Fruit fly (Drosophila melanogaster) whole organism, prepupa: ENCODE data around the gene Ripalpha.

Experiments
- Blimp-1 ChIP-seq: fragments of 200-800 bp; sonication (Bioruptor generic); optimal IDR thresholded peaks from 3 replicates; lab custom pipeline; 2017; ENCODE audit warnings: missing biosample characterization, missing genetic modification characterization, mild to moderate bottlenecking, moderate library complexity, missing genetic modification reagents
- CG11294 ChIP-seq: fragments of 200-800 bp; sonication (Bioruptor generic); IDR thresholded peaks from 2 replicates; pipeline ENCODE4 v1.3.6; 2022; ENCODE audit warnings: missing biosample characterization, missing genetic modification characterization
- CG11762 ChIP-seq: fragments of 200-800 bp; sonication (Bioruptor generic); optimal IDR thresholded peaks from 3 replicates; lab custom pipeline; 2016; ENCODE audit warnings: missing biosample characterization, missing genetic modification characterization; ENCODE audit not compliant: insufficient read depth
- CG11902 ChIP-seq: fragments of 200-800 bp; sonication (Bioruptor generic); optimal IDR thresholded peaks from 3 replicates; lab custom pipeline; 2016; ENCODE audit warnings: missing biosample characterization, missing genetic modification characterization
- CG15336 ChIP-seq: fragments of 200-800 bp; sonication (Bioruptor generic); IDR thresholded peaks from 2 replicates; pipeline ENCODE4 v1.3.6; 2022; ENCODE audit warnings: missing biosample characterization, missing genetic modification characterization
- CG1621 ChIP-seq: fragments of 200-800 bp; sonication (Bioruptor generic); optimal IDR thresholded peaks from 3 replicates; lab custom pipeline; 2018; ENCODE audit warnings: missing biosample characterization, mild to moderate bottlenecking, missing genetic modification characterization
- CG3032 ChIP-seq: fragments of 200-800 bp; optimal IDR thresholded peaks from 2 replicates; lab custom pipeline; 2019; ENCODE audit warnings: missing biosample characterization, mild to moderate bottlenecking, missing genetic modification characterization, moderate library complexity
- CG31627 ChIP-seq: fragments of 200-800 bp; sonication (Bioruptor generic); optimal IDR thresholded peaks from 3 replicates; lab custom pipeline; 2016; ENCODE audit warnings: missing biosample characterization, missing genetic modification characterization
- CG3919 ChIP-seq: fragments of 200-800 bp; sonication (Bioruptor generic); optimal IDR thresholded peaks from 3 replicates; lab custom pipeline; 2016; ENCODE audit warnings: missing biosample characterization, missing genetic modification characterization
- CG4318 ChIP-seq: fragments of 200-800 bp; sonication (Bioruptor generic); optimal IDR thresholded peaks from 3 replicates; lab custom pipeline; 2017; ENCODE audit warnings: missing biosample characterization, mild to moderate bottlenecking, missing genetic modification characterization
- CG6163 ChIP-seq: fragments of 200-800 bp; sonication (Bioruptor generic); IDR thresholded peaks from 3 replicates; pipeline ENCODE4 v1.3.6; 2022; ENCODE audit warnings: missing biosample characterization, missing genetic modification characterization
- CG6276 ChIP-seq: fragments of 200-800 bp; sonication (Bioruptor generic); optimal IDR thresholded peaks from 2 replicates; lab custom pipeline; 2017; ENCODE audit warnings: missing biosample characterization, mild to moderate bottlenecking, missing genetic modification characterization
- CG6792 ChIP-seq: fragments of 200-800 bp; sonication (Bioruptor generic); optimal IDR thresholded peaks from 3 replicates; lab custom pipeline; 2016; ENCODE audit warnings: missing biosample characterization, missing genetic modification characterization
- CG6808 ChIP-seq: fragments of 200-800 bp; sonication (Bioruptor generic); optimal IDR thresholded peaks from 3 replicates; lab custom pipeline; 2017; ENCODE audit warnings: missing biosample characterization, missing genetic modification characterization, mild to moderate bottlenecking, moderate library complexity, missing genetic modification reagents
- CG6854 ChIP-seq: fragments of 200-800 bp; sonication (Bioruptor generic); optimal IDR thresholded peaks from 2 replicates; lab custom pipeline; 2017; ENCODE audit warnings: missing biosample characterization, mild to moderate bottlenecking, missing genetic modification characterization
- CG8119 ChIP-seq: fragments of 200-800 bp; sonication (Bioruptor generic); IDR thresholded peaks from 3 replicates; pipeline ENCODE4 v1.3.6; 2022; ENCODE audit warnings: missing biosample characterization, missing genetic modification characterization
- CG8319 ChIP-seq: fragments of 200-800 bp; sonication (Bioruptor generic); optimal IDR thresholded peaks from 3 replicates; lab custom pipeline; 2016; ENCODE audit warnings: missing biosample characterization, missing genetic modification characterization
- CG8632 ChIP-seq: fragments of 200-800 bp; sonication (Bioruptor generic); optimal IDR thresholded peaks from 3 replicates; lab custom pipeline; 2016; ENCODE audit warnings: missing biosample characterization, missing genetic modification characterization
- CG9139 ChIP-seq: fragments of 200-800 bp; sonication (Bioruptor generic); optimal IDR thresholded peaks from 3 replicates; lab custom pipeline; 2017; ENCODE audit warnings: missing biosample characterization, mild to moderate bottlenecking, missing genetic modification characterization
- Eip75B ChIP-seq: fragments of 200-800 bp; sonication (Bioruptor generic); optimal IDR thresholded peaks from 3 replicates; lab custom pipeline; 2016; ENCODE audit warnings: missing biosample characterization, missing genetic modification characterization
- Eip78C ChIP-seq: fragments of 200-800 bp; sonication (Bioruptor generic); peaks from one replicate; lab custom pipeline; 2016; ENCODE audit warnings: missing biosample characterization, missing genetic modification characterization
- Eip93F ChIP-seq: fragments of 200-800 bp; sonication (Bioruptor generic); optimal IDR thresholded peaks from 2 replicates; lab custom pipeline; 2016; ENCODE audit warnings: missing biosample characterization, mild to moderate bottlenecking, missing genetic modification characterization
- Ets21C ChIP-seq: fragments of 200-800 bp; sonication (Bioruptor generic); optimal IDR thresholded peaks from 3 replicates; lab custom pipeline; 2016; ENCODE audit warnings: missing biosample characterization, missing genetic modification characterization
- Ets96B ChIP-seq: fragments of 200-800 bp; optimal IDR thresholded peaks from 2 replicates; lab custom pipeline; 2019; ENCODE audit warnings: missing biosample characterization, mild to moderate bottlenecking, missing genetic modification characterization, moderate library complexity
- Gug ChIP-seq: fragments of 200-800 bp; sonication (Bioruptor generic); IDR thresholded peaks from 2 replicates; pipeline ENCODE4 v1.3.6; 2022; ENCODE audit warnings: missing biosample characterization, missing genetic modification characterization
- Hr38 ChIP-seq: sonication (Bioruptor generic); optimal IDR thresholded peaks from 2 replicates; lab custom pipeline; 2016; ENCODE audit warnings: missing biosample characterization, missing genetic modification characterization
- Hr39 ChIP-seq: fragments of 200-800 bp; sonication (Bioruptor generic); optimal IDR thresholded peaks from 2 replicates; lab custom pipeline; 2016; ENCODE audit warnings: missing biosample characterization, missing genetic modification characterization
- Hr4 ChIP-seq: fragments of 200-800 bp; sonication (Bioruptor generic); optimal IDR thresholded peaks from 3 replicates; lab custom pipeline; 2016; ENCODE audit warnings: missing biosample characterization, missing genetic modification characterization
- Lpt ChIP-seq: fragments of 200-800 bp; sonication (Bioruptor generic); optimal IDR thresholded peaks from 3 replicates; lab custom pipeline; 2016; ENCODE audit warnings: missing biosample characterization, missing genetic modification characterization
- OdsH ChIP-seq: fragments of 200-800 bp; sonication (Bioruptor generic); optimal IDR thresholded peaks from 3 replicates; lab custom pipeline; 2016; ENCODE audit warnings: missing biosample characterization, missing genetic modification characterization
- Sox102F ChIP-seq: fragments of 200-800 bp; sonication (Bioruptor generic); optimal IDR thresholded peaks from 2 replicates; lab custom pipeline; 2016; ENCODE audit warnings: missing biosample characterization, mild to moderate bottlenecking, missing genetic modification characterization
- Sox14 ChIP-seq: fragments of 200-800 bp; sonication (Bioruptor generic); optimal IDR thresholded peaks from 3 replicates; lab custom pipeline; 2016; ENCODE audit warnings: missing biosample characterization, missing genetic modification characterization
- Sox15 ChIP-seq: fragments of 200-800 bp; sonication (Bioruptor generic); optimal IDR thresholded peaks from 3 replicates; lab custom pipeline; 2016; ENCODE audit warnings: missing biosample characterization, missing genetic modification characterization
- acj6 ChIP-seq: fragments of 200-800 bp; sonication (Bioruptor generic); optimal IDR thresholded peaks from 3 replicates; lab custom pipeline; 2016; ENCODE audit warnings: missing biosample characterization, missing genetic modification characterization
- cyc ChIP-seq: fragments of 200-800 bp; sonication (Bioruptor generic); optimal IDR thresholded peaks from 3 replicates; lab custom pipeline; 2016; ENCODE audit warnings: missing biosample characterization, missing genetic modification characterization
- dsx ChIP-seq: fragments of 200-800 bp; optimal IDR thresholded peaks from 3 replicates; lab custom pipeline; 2019; ENCODE audit warnings: missing biosample characterization, mild to moderate bottlenecking, missing genetic modification characterization, moderate library complexity; ENCODE audit not compliant: poor library complexity, severe bottlenecking
- eg ChIP-seq: fragments of 200-800 bp; sonication (Bioruptor generic); IDR thresholded peaks from 3 replicates; pipeline ENCODE4 v1.3.6; 2022; ENCODE audit warnings: missing biosample characterization, missing genetic modification characterization
- esn ChIP-seq: fragments of 200-800 bp; sonication (Bioruptor generic); optimal IDR thresholded peaks from 2 replicates; lab custom pipeline; 2016; ENCODE audit warnings: missing biosample characterization, mild to moderate bottlenecking, missing genetic modification characterization, moderate library complexity
- fd59A ChIP-seq: fragments of 200-800 bp; sonication (Bioruptor generic); optimal IDR thresholded peaks from 2 replicates; lab custom pipeline; 2017; ENCODE audit warnings: missing biosample characterization, mild to moderate bottlenecking, missing genetic modification characterization, missing genetic modification reagents
- fd85E ChIP-seq: fragments of 200-800 bp; sonication (Bioruptor generic); optimal IDR thresholded peaks from 3 replicates; lab custom pipeline; 2016; ENCODE audit warnings: missing biosample characterization, missing genetic modification characterization
- fkh ChIP-seq: fragments of 200-800 bp; sonication (Bioruptor generic); optimal IDR thresholded peaks from 3 replicates; lab custom pipeline; 2017; ENCODE audit warnings: missing biosample characterization, mild to moderate bottlenecking, missing genetic modification characterization, moderate library complexity
- lz ChIP-seq: fragments of 200-800 bp; sonication (Bioruptor generic); optimal IDR thresholded peaks from 3 replicates; lab custom pipeline; 2016; ENCODE audit warnings: missing biosample characterization, missing genetic modification characterization
- net ChIP-seq: fragments of 200-800 bp; sonication (Bioruptor generic); optimal IDR thresholded peaks from 3 replicates; lab custom pipeline; 2016; ENCODE audit warnings: missing biosample characterization, missing genetic modification characterization
- pdm3 ChIP-seq: fragments of 200-800 bp; sonication (Bioruptor generic); optimal IDR thresholded peaks from 3 replicates; lab custom pipeline; 2016; ENCODE audit warnings: missing biosample characterization, missing genetic modification characterization
- salr ChIP-seq, 2 experiments: fragments of 200-800 bp; sonication (Bioruptor generic); optimal IDR thresholded peaks; 3 replicates each; lab custom pipeline; 2016 to 2018; ENCODE audit warnings: missing biosample characterization in 2 of 2, missing genetic modification characterization in 2 of 2, mild to moderate bottlenecking in 1 of 2
- spab ChIP-seq: fragments of 200-800 bp; sonication (Bioruptor generic); optimal IDR thresholded peaks from 2 replicates; lab custom pipeline; 2017; ENCODE audit warnings: missing biosample characterization, mild to moderate bottlenecking, missing genetic modification characterization, missing genetic modification reagents
- ss ChIP-seq, 2 experiments: fragments of 200-800 bp; sonication (Bioruptor generic); optimal IDR thresholded peaks; 2 replicates in 1 of 2; 3 replicates in 1 of 2; lab custom pipeline; 2017 to 2018; ENCODE audit warnings: mild to moderate bottlenecking in 2 of 2, missing biosample characterization in 2 of 2, missing genetic modification characterization in 2 of 2, moderate library complexity in 1 of 2
- topi ChIP-seq: fragments of 200-800 bp; sonication (Bioruptor generic); optimal IDR thresholded peaks from 3 replicates; lab custom pipeline; 2016; ENCODE audit warnings: missing biosample characterization, missing genetic modification characterization
- vri ChIP-seq: fragments of 200-800 bp; sonication (Bioruptor generic); optimal IDR thresholded peaks from 3 replicates; lab custom pipeline; 2016; ENCODE audit warnings: missing biosample characterization, mild to moderate bottlenecking, missing genetic modification characterization

The Ripalpha gene

dm6 chr2L:10231510-10231909, 30.7 kb upstream of the Ripalpha start, which contains the start of gene ova:
ova (minus strand) TSS chr2L:10231692.
- TF ChIP-seq pdm3 (no peak), eg (GFP tag; lab: Robert Waterston, UW) (no peak), Sox102F (no peak), fkh (GFP tag; lab: Kevin White, UChicago) (no peak), Blimp-1 (GFP tag; lab: Kevin White, UChicago) (no peak), CG4318 (no peak)
- TF ChIP-seq, all 60 proteins: peak for 0

DNA sequence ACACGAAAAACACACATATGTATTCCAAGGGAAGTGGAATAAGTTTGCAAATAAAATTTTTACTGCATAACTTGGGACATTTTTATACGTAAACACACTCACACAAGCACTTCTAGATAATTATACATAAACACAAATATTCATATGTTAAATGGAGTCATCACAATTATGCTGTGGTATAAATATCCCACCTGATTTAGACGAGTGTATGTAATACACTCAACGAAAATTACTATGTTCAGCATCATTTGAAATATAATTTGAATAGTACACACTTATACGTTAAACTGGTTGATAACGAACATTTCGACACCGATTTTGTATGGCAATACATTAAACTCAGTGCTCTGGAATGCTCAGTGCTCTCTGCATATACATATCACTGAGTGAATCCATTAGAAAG, 30.3 kb upstream of the Ripalpha start:
- TF ChIP-seq Hr39 (no peak), CG15336 (GFP tag; lab: Robert Waterston, UW) (peak; percentile 49; the same call in 1 of the 2 replicates), CG4318 (no peak), Ets96B (peak; percentile 11), OdsH (peak; percentile 57), Sox15 (peak; percentile 2), spab (GFP tag; lab: Kevin White, UChicago) (no peak), CG31627 (peak; percentile 32), dsx (GFP tag; lab: Kevin White, UChicago) (peak; percentile 17), Eip93F (no peak), CG1621 (tag; lab: Kevin White, UChicago) (no peak), CG6808 (GFP tag; lab: Kevin White, UChicago) (peak; percentile 14), acj6 (GFP tag; lab: Kevin White, UChicago) (peak; percentile 43), esn (GFP tag; lab: Kevin White, UChicago) (peak; percentile 55), salr (GFP tag; optimal IDR thresholded peaks at IDR 0.05; lab: Kevin White, UChicago) (no peak), Eip78C (GFP tag; lab: Kevin White, UChicago) (peak; percentile 84), topi (GFP tag; lab: Kevin White, UChicago) (peak; percentile 61), fkh (GFP tag; lab: Kevin White, UChicago) (peak; percentile 5), CG6163 (no peak), Eip75B (peak; percentile 58), Hr38 (no peak), net (no peak), Lpt (GFP tag; lab: Kevin White, UChicago) (peak; percentile 31), CG3919 (GFP tag; lab: Kevin White, UChicago) (no peak), Sox14 (peak; percentile 61), ss (GFP tag; optimal IDR thresholded peaks at IDR 0.05; lab: Kevin White, UChicago) (peak in 1 of 2 experiments; percentile 27), CG8632 (peak; percentile 29), CG6276 (no peak), CG11762 (no peak), fd59A (GFP tag; lab: Kevin White, UChicago) (no peak), Ets21C (GFP tag; lab: Kevin White, UChicago) (no peak), CG11902 (no peak), Gug (GFP tag; lab: Robert Waterston, UW) (no peak), cyc (GFP tag; lab: Kevin White, UChicago) (peak; percentile 0), vri (GFP tag; lab: Kevin White, UChicago) (peak; percentile 4), CG11294 (GFP tag; lab: Robert Waterston, UW) (no peak), CG8119 (GFP tag; lab: Robert Waterston, UW) (peak; percentile 51; the same call in 2 of the 3 replicates), CG6854 (GFP tag; lab: Kevin White, UChicago) (no peak), CG3032 (tag; lab: Kevin White, UChicago) (peak; percentile 38), Hr4 (GFP tag; lab: Kevin White, UChicago) (peak; percentile 71), CG9139 (GFP tag; lab: Kevin White, UChicago) (no peak), CG6792 (GFP tag; lab: Kevin White, UChicago) (peak; percentile 32), CG8319 (peak; percentile 4), Blimp-1 (GFP tag; lab: Kevin White, UChicago) (no peak), lz (GFP tag; lab: Kevin White, UChicago) (no peak), fd85E (GFP tag; lab: Kevin White, UChicago) (no peak), pdm3 (no peak), Sox102F (peak; percentile 45)
